Fruit fly (Drosophila melanogaster): ENCODE measurements around the gene CG15760.

The CG15760 gene

dm6 chrX:13679565-13679964, 10.1 kb downstream of the CG15760 start (continued):
- TF ChIP-seq ss (GFP tag; optimal IDR thresholded peaks at IDR 0.05) (peak in 1 of 2 experiments; percentile 40), Ets21C (GFP tag; optimal IDR thresholded peaks at IDR 0.05) (peak; percentile 48), CG6276 (GFP tag; optimal IDR thresholded peaks at IDR 0.05) (peak; percentile 47), Smox (GFP tag; optimal IDR thresholded peaks at IDR 0.05) (peak; percentile 69), CG6808 (GFP tag; optimal IDR thresholded peaks at IDR 0.05) (peak; percentile 38), CG16779 (tag; optimal IDR thresholded peaks at IDR 0.05) (no peak), CG6854 (GFP tag; optimal IDR thresholded peaks at IDR 0.05) (no peak), CG3032 (tag; optimal IDR thresholded peaks at IDR 0.05) (peak; percentile 19), svp (GFP tag) (peak; percentile 85), dsx (GFP tag; optimal IDR thresholded peaks at IDR 0.05; ENCODE audit: poor library complexity, severe bottlenecking) (peak; percentile 12), topi (GFP tag; optimal IDR thresholded peaks at IDR 0.05) (peak; percentile 68), Eip78C (GFP tag) (peak; percentile 85), achi (GFP tag; optimal IDR thresholded peaks at IDR 0.05) (peak; percentile 60), fd85E (GFP tag; optimal IDR thresholded peaks at IDR 0.05) (no peak), Eip93F (GFP tag; optimal IDR thresholded peaks at IDR 0.05) (no peak), CG11294 (GFP tag; IDR thresholded peaks at IDR 0.05) (0 out of 2 replicates have a peak, but pooled peaks have one; percentile 14), Sox102F (GFP tag; optimal IDR thresholded peaks at IDR 0.05) (peak; percentile 67), Met (GFP tag; optimal IDR thresholded peaks at IDR 0.05) (peak; percentile 76), Hr38 (GFP tag; optimal IDR thresholded peaks at IDR 0.05) (no peak), Lpt (GFP tag; optimal IDR thresholded peaks at IDR 0.05) (peak; percentile 32), Ets96B (tag; optimal IDR thresholded peaks at IDR 0.05) (peak; percentile 34), vri (GFP tag; optimal IDR thresholded peaks at IDR 0.05) (peak; percentile 59), Hr4 (GFP tag; optimal IDR thresholded peaks at IDR 0.05) (peak; percentile 58), CG8319 (GFP tag; optimal IDR thresholded peaks at IDR 0.05) (peak; percentile 26), fkh (GFP tag; optimal IDR thresholded peaks at IDR 0.05) (peak; percentile 14), fd59A (GFP tag; optimal IDR thresholded peaks at IDR 0.05) (peak; percentile 38), salr (GFP tag; optimal IDR thresholded peaks at IDR 0.05) (peak in 1 of 2 experiments; percentile 59), Gug (GFP tag; IDR thresholded peaks at IDR 0.05) (0 out of 2 replicates have a peak, but pooled peaks have one; percentile 24), net (GFP tag; optimal IDR thresholded peaks at IDR 0.05) (peak; percentile 50), cyc (GFP tag; optimal IDR thresholded peaks at IDR 0.05) (peak; percentile 48), CG10631 (GFP tag; optimal IDR thresholded peaks at IDR 0.05) (peak; percentile 65), CG6163 (GFP tag; IDR thresholded peaks at IDR 0.05) (peak; percentile 62; the same call in 2 of the 3 replicates), CG3919 (GFP tag; optimal IDR thresholded peaks at IDR 0.05) (peak; percentile 62), acj6 (GFP tag; optimal IDR thresholded peaks at IDR 0.05) (peak; percentile 56), CG34406 (GFP tag; optimal IDR thresholded peaks at IDR 0.05) (peak; percentile 68), CG15336 (GFP tag; IDR thresholded peaks at IDR 0.05) (peak; percentile 71), Eip75B (GFP tag; optimal IDR thresholded peaks at IDR 0.05) (peak; percentile 75), CG8632 (GFP tag; optimal IDR thresholded peaks at IDR 0.05) (peak; percentile 76)

- no peak for TF ChIP-seq CG8319 (GFP tag; optimal IDR thresholded peaks at IDR 0.05)
- no peak for TF ChIP-seq CG11762 (GFP tag; optimal IDR thresholded peaks at IDR 0.05; ENCODE audit: insufficient read depth)
- TF ChIP-seq fd85E (GFP tag; optimal IDR thresholded peaks at IDR 0.05), result no peak
- peak; percentile 48 for TF ChIP-seq Eip78C (GFP tag)
- no peak for TF ChIP-seq Blimp-1 (GFP tag; optimal IDR thresholded peaks at IDR 0.05)
Measured at dm6 chrX:13680262-13680661, 10.8 kb downstream of the CG15760 start, which contains the start of gene CG12177. TSS of gene CG12177 (minus strand) at chrX:13680500.

dm6 chrX:13681906-13682305, 12.4 kb downstream of the CG15760 start:
- TF ChIP-seq spab (GFP tag; optimal IDR thresholded peaks at IDR 0.05) (no peak), Sox102F (GFP tag; optimal IDR thresholded peaks at IDR 0.05) (no peak), Gug (GFP tag; IDR thresholded peaks at IDR 0.05) (no peak), fkh (GFP tag; optimal IDR thresholded peaks at IDR 0.05) (peak; percentile 40), CG6276 (GFP tag; optimal IDR thresholded peaks at IDR 0.05) (no peak), net (GFP tag; optimal IDR thresholded peaks at IDR 0.05) (no peak), cyc (GFP tag; optimal IDR thresholded peaks at IDR 0.05) (no peak)

All from whole organism, prepupa.